Worm (Caenorhabditis elegans) whole organism, early embryonic: ENCODE measurements around the gene cpt-4.

Source experiments
- B0310.2 ChIP-seq: sonication (generic microtip); optimal IDR thresholded peaks from 2 replicates; lab custom pipeline; 2016; ENCODE audit warnings: mild to moderate bottlenecking, missing genetic modification characterization, missing compliant biosample characterization
- F13C5.2 ChIP-seq: sonication (generic microtip); optimal IDR thresholded peaks from 2 replicates; lab custom pipeline; 2017; ENCODE audit warnings: mild to moderate bottlenecking, missing genetic modification characterization, inconsistent platforms, missing compliant biosample characterization
- hmbx-1 ChIP-seq: sonication (generic microtip); optimal IDR thresholded peaks from 2 replicates; lab custom pipeline; 2016; ENCODE audit warnings: mild to moderate bottlenecking, missing genetic modification characterization, missing compliant biosample characterization
- hmg-4 ChIP-seq: fragments of 200-800 bp; sonication (Bioruptor generic); optimal IDR thresholded peaks from 2 replicates; lab custom pipeline; 2018; ENCODE audit warnings: mild to moderate bottlenecking, missing genetic modification characterization, missing compliant biosample characterization

DNA sequence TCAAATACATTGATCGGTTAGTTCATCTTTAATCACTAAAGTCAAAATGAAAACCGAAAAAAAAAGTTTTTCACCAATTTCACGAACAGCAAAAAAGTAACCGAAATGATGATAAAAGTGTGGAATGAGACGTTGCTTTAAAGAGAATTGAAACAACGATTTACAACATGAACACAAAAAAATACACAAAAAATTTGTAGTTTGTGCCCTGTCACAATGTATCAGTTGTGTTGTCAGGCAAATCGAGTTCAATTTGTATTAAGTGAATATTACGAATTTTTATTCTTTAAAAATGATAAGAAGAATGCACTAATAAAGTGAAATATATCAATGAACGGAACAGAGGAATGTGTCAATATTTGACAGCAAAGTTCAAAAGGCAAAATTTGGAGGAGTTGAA is 4.2 kb upstream of the cpt-4 start:
- no peak for TF ChIP-seq B0310.2 (tag; lab: Kevin White, UChicago)
- no peak for TF ChIP-seq F13C5.2
- no peak for TF ChIP-seq hmbx-1 (tag; lab: Kevin White, UChicago)
- TF ChIP-seq hmg-4 (GFP tag; lab: Kevin White, UChicago), result no peak
